Fruit fly (Drosophila melanogaster): ENCODE measurements around the gene HLH4C.

- no peak for TF ChIP-seq ttk (optimal IDR thresholded peaks at IDR 0.05)
- TF ChIP-seq psq (optimal IDR thresholded peaks at IDR 0.05), result no peak
These were observed 45.7 kb upstream of the HLH4C start for dm6 chrX:4692963-4693362.

Measured in Kc167 (cell line).